Fruit fly (Drosophila melanogaster): ENCODE measurements around the gene mRpS34.

The mRpS34 gene

DNA sequence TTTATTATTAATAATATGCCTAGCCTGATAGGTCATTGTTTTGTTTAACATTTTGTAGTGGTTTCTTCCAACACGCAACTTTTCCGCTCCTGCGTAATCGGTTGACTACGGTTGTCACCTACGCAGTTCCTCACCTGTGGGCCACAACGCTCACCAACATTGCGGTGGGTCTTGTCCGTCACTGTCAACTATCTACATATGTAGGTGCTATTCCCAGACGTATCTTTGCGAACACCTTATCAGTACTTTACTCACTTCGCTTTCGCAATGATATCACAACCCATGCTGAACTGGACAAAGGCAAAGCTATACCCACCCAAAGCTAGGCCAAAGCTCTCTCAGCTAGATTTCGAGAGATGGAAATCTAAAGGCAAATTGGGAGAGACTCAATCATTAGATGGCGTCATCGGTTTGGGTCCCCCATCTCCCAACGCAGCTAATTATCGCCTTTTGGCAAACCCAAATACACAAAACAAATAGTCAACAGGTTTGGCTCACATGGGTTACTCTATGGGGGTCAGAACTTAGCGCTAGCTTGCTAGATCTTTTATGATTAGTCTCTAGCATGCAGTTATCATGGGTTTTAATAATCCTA is 8.4 kb downstream of the mRpS34 start (continued):
- TF ChIP-seq jigr1 (GFP tag; IDR thresholded peaks at IDR 0.05) = no peak
- TF ChIP-seq jumu (GFP tag; optimal IDR thresholded peaks at IDR 0.05) = no peak
- TF ChIP-seq GATAe (GFP tag; conservative IDR thresholded peaks at IDR 0.05) = 0 out of 2 replicates have a peak, but pooled peaks have one; percentile 15
- TF ChIP-seq CG31224 (GFP tag; IDR thresholded peaks at IDR 0.05) = peak; percentile 74
- TF ChIP-seq CG8089 (GFP tag; optimal IDR thresholded peaks at IDR 0.05) = no peak
- TF ChIP-seq Hand (GFP tag; optimal IDR thresholded peaks at IDR 0.05) = peak; percentile 4
- TF ChIP-seq Dref (GFP tag; IDR thresholded peaks at IDR 0.05) = no peak
- peak; percentile 41; the same call in 1 of the 3 replicates for TF ChIP-seq CG34224 (GFP tag; IDR thresholded peaks at IDR 0.05; ENCODE audit: partially characterized antibody)
- TF ChIP-seq CG15696 (tag; optimal IDR thresholded peaks at IDR 0.05) = no peak
- no peak for TF ChIP-seq bab2 (GFP tag; optimal IDR thresholded peaks at IDR 0.05)
- TF ChIP-seq CG8290 (GFP tag; optimal IDR thresholded peaks at IDR 0.05) = no peak
- TF ChIP-seq CG8290 (tag; optimal IDR thresholded peaks at IDR 0.05) = peak in 1 of 2 experiments; percentile 48
- no peak for TF ChIP-seq CG6689 (GFP tag; IDR thresholded peaks at IDR 0.05)
- TF ChIP-seq Spps (tag; optimal IDR thresholded peaks at IDR 0.05) = no peak
- no peak for TF ChIP-seq Tbp (GFP tag; optimal IDR thresholded peaks at IDR 0.05)
- peak; percentile 99 for TF ChIP-seq sug (tag; optimal IDR thresholded peaks at IDR 0.05)
- TF ChIP-seq CG11093 (GFP tag; IDR thresholded peaks at IDR 0.05) = no peak
- TF ChIP-seq Rfx (GFP tag; IDR thresholded peaks at IDR 0.05) = no peak
- no peak for TF ChIP-seq CG17612 (GFP tag; IDR thresholded peaks at IDR 0.05)
- no peak for TF ChIP-seq slbo (GFP tag; IDR thresholded peaks at IDR 0.05)
- TF ChIP-seq NC2β (GFP tag; optimal IDR thresholded peaks at IDR 0.05) = no peak
- TF ChIP-seq CG2889 (GFP tag; IDR thresholded peaks at IDR 0.05) = no peak
- TF ChIP-seq exex (tag; optimal IDR thresholded peaks at IDR 0.05) = peak; percentile 87
- TF ChIP-seq CG6765 (GFP tag; optimal IDR thresholded peaks at IDR 0.05) = no peak
- no peak for TF ChIP-seq sob (GFP tag; IDR thresholded peaks at IDR 0.05)
- TF ChIP-seq scrt (GFP tag; optimal IDR thresholded peaks at IDR 0.05) = peak; percentile 49
- TF ChIP-seq hkb (optimal IDR thresholded peaks at IDR 0.05) = no peak
- no peak for TF ChIP-seq hkb (GFP tag; IDR thresholded peaks at IDR 0.05)
- no peak for TF ChIP-seq sqz (GFP tag; optimal IDR thresholded peaks at IDR 0.05)
- TF ChIP-seq chinmo (GFP tag; IDR thresholded peaks at IDR 0.05; ENCODE audit: partially characterized antibody) = peak; percentile 83; the same call in 2 of the 4 replicates
- no peak for TF ChIP-seq tll (GFP tag; optimal IDR thresholded peaks at IDR 0.05)
- no peak for TF ChIP-seq ham (GFP tag; IDR thresholded peaks at IDR 0.05)
- no peak for TF ChIP-seq Sin3A (optimal IDR thresholded peaks at IDR 0.05)
- no peak for TF ChIP-seq Nf-YA (GFP tag; IDR thresholded peaks at IDR 0.05)
- TF ChIP-seq unc-4 (GFP tag; IDR thresholded peaks at IDR 0.05; ENCODE audit: partially characterized antibody) = no peak
- TF ChIP-seq CG13296 (GFP tag; optimal IDR thresholded peaks at IDR 0.05) = peak; percentile 17
- peak in 1 of 2 experiments; percentile 53 for TF ChIP-seq Trl (optimal IDR thresholded peaks at IDR 0.05)
- TF ChIP-seq Trl (GFP tag; optimal IDR thresholded peaks at IDR 0.05) = no peak
- no peak for TF ChIP-seq NFAT (GFP tag; IDR thresholded peaks at IDR 0.05)
- TF ChIP-seq Xrp1 (GFP tag; IDR thresholded peaks at IDR 0.05) = no peak
- TF ChIP-seq PHDP (tag; optimal IDR thresholded peaks at IDR 0.05) = peak; percentile 8
- TF ChIP-seq mirr (GFP tag; optimal IDR thresholded peaks at IDR 0.05) = peak; percentile 97
- TF ChIP-seq CG17328 (GFP tag; IDR thresholded peaks at IDR 0.05) = no peak
- 0 out of 2 replicates have a peak, but pooled peaks have one; percentile 14 for TF ChIP-seq rib (GFP tag; IDR thresholded peaks at IDR 0.05)
- no peak for TF ChIP-seq bigmax (GFP tag; optimal IDR thresholded peaks at IDR 0.05)
- TF ChIP-seq CG3838 (GFP tag; optimal IDR thresholded peaks at IDR 0.05) = no peak
- TF ChIP-seq nom (GFP tag; optimal IDR thresholded peaks at IDR 0.05) = no peak
- TF ChIP-seq CG10321 (GFP tag; IDR thresholded peaks at IDR 0.05) = 0 out of 2 replicates have a peak, but pooled peaks have one; percentile 17
- TF ChIP-seq CG8478 (optimal IDR thresholded peaks at IDR 0.05) = no peak
- TF ChIP-seq fd3F (GFP tag; optimal IDR thresholded peaks at IDR 0.05) = no peak
- TF ChIP-seq Ada2b (GFP tag; IDR thresholded peaks at IDR 0.05) = no peak
- TF ChIP-seq ro (GFP tag; IDR thresholded peaks at IDR 0.05) = no peak
- TF ChIP-seq Chrac-16 (GFP tag; optimal IDR thresholded peaks at IDR 0.05) = no peak
